Worm (Caenorhabditis elegans): ENCODE data around the gene C16B8.4.
A peak's percentile ranks its signal among the peaks of the same experiment; 100 is the strongest.

C16B8.4 gene

DNA sequence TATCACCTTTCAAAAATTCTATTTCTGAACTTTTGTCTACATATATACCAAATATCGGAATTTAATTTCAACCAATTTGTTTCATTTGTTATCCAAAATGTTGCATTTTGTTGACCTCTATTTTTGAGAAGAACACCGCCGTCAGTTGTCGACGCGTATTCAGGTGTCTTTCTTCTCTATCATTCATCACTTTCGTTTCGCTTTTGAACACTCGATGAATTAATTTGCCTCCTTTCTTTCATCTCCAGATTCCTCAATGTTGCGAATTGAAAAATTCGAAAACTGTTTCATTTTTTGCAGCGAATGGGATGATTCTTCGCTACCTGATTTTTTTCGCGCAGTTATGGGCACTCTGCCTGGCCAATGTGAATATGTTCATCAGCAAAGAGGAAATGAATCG, 15.2 kb downstream of the C16B8.4 start, which contains the start of gene lin-18:
lin-18 (plus strand) TSS at position 301 of the 400 bp plus-strand sequence.
- no peak for TF ChIP-seq ceh-83 (GFP tag; optimal IDR thresholded peaks at IDR 0.05)
- TF ChIP-seq mep-1 (tag; optimal IDR thresholded peaks at IDR 0.05), result no peak
- TF ChIP-seq sptf-1 (tag; optimal IDR thresholded peaks at IDR 0.05), result no peak
- no peak for TF ChIP-seq lin-32 (GFP tag; optimal IDR thresholded peaks at IDR 0.05)
- TF ChIP-seq elt-1 (tag; optimal IDR thresholded peaks at IDR 0.05; ENCODE audit: borderline replicate concordance, insufficient read depth), result no peak
- TF ChIP-seq unc-120 (tag; optimal IDR thresholded peaks at IDR 0.05; ENCODE audit: poor library complexity, severe bottlenecking), result no peak
- no peak for TF ChIP-seq nhr-28 (tag; optimal IDR thresholded peaks at IDR 0.05)
- TF ChIP-seq nhr-2 (tag; optimal IDR thresholded peaks at IDR 0.05), result no peak
- no peak for TF ChIP-seq mab-5 (tag; optimal IDR thresholded peaks at IDR 0.05)
- TF ChIP-seq unc-62 (GFP tag; optimal IDR thresholded peaks at IDR 0.05), result no peak
- TF ChIP-seq elt-3 (tag; optimal IDR thresholded peaks at IDR 0.05), result no peak
- TF ChIP-seq lsy-2 (tag; optimal IDR thresholded peaks at IDR 0.05), result no peak

DNA sequence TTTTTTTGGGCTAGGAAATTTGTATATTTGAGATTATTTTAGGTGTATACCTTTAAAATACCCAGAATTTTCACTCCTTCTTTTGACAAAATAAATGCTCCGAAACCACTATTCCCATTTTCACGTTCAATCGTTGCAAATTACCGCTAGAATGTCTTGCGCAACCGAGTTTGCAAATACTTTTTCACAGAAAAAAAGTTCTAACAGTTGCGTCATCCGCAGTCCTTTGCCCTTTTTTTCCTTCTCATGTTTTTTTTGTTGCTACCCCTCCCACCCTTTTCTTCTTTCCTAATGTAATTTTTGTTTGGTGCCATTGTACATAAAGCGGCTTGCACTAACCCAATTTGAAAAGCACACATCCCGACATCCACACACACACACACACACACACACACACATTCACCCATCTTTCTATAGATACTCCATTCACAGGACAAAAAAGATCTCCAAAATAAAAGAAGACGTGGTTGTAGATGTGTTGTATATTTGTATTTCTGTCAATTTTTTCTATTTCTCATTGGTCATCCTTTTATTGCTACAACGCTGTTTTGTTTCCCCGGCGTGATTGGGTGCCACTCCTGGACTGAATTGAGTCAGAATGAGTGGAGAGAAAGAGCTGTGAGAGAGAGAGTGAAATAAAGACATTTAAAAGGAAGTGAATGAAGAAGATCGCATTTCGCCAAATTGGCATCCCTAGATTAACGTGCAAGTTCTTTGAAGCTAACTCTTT, 15.8 kb downstream of the C16B8.4 start:
- TF ChIP-seq ces-1 (GFP tag; optimal IDR thresholded peaks at IDR 0.05) (peak; percentile 96), lin-13 (tag; optimal IDR thresholded peaks at IDR 0.05) (no peak), sem-2 (GFP tag; optimal IDR thresholded peaks at IDR 0.05) (no peak), zip-8 (tag; optimal IDR thresholded peaks at IDR 0.05) (peak; percentile 97), lin-32 (GFP tag; optimal IDR thresholded peaks at IDR 0.05) (no peak), nhr-76 (tag; optimal IDR thresholded peaks at IDR 0.05) (no peak), elt-3 (tag; optimal IDR thresholded peaks at IDR 0.05) (no peak)

DNA sequence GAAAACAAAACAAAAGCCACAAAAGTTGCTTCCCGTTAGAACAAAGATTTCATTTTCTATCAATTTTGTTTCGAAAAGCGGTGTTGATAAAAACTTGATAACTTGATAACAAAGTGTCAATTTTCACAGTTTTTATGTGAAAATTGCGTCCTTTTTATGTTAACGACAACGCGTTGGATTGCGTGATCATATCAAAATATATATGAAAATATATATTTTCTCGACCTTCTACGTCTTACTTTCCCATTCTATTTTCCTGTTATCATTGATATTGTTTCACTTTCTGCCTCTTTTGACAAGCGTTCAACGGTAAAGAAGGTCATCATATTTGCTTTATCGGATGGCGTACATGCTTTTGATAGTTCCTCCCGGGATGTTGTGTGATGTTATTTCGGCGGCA, 20.7 kb downstream of the C16B8.4 start:
- TF ChIP-seq drap-1 (GFP tag; optimal IDR thresholded peaks at IDR 0.05) (no peak), ceh-43 (GFP tag; optimal IDR thresholded peaks at IDR 0.05) (no peak), ztf-11 (tag; optimal IDR thresholded peaks at IDR 0.05) (no peak), ces-1 (GFP tag; optimal IDR thresholded peaks at IDR 0.05) (no peak)

DNA sequence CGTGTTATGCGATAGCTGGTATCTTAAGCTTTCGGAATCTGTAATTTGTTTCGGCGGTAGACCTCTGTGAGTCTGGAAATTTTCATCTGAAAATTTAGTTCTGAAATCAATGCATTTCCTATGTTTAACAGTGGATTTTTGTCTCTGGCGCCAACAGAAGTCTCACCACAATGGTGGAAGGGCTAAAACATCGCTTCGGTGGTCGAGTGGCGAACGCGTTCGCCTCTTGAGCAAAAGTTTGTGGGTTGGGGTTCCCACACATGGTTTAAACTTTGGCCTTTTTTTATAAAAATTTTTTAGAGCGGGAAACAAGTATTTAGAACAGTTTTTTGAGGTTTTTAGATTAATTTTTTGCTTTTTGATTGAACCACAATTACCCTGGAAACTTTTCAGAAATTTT, 23.7 kb downstream of the C16B8.4 start:
- TF ChIP-seq lin-32 (GFP tag; optimal IDR thresholded peaks at IDR 0.05) (no peak), hlh-1 (tag; optimal IDR thresholded peaks at IDR 0.05) (no peak), zip-8 (tag; optimal IDR thresholded peaks at IDR 0.05) (no peak), ceh-39 (tag; optimal IDR thresholded peaks at IDR 0.05) (no peak), mls-2 (tag; optimal IDR thresholded peaks at IDR 0.05) (no peak)

DNA sequence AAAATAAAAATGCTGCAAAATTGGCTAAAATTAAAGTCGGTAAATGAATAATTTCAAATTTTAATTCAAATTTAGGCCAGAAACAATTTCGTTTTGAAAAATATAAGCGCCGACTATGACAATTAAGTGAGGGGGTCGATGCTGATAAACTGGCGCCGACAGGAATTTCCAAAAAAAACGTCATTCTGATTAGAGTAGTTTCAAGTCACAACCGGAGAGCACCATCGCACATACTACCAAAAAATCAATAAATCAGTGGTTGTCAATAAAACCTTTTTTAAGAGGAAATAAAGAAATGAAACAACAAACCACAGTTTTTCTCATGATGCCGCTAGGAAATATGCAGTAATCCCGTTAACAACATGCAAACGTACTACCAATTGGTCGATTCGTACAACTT, 24.4 kb downstream of the C16B8.4 start:
- TF ChIP-seq snpc-4 (tag; optimal IDR thresholded peaks at IDR 0.05) (no peak), lin-13 (tag; optimal IDR thresholded peaks at IDR 0.05) (no peak), ces-1 (GFP tag; optimal IDR thresholded peaks at IDR 0.05) (no peak), mls-2 (tag; optimal IDR thresholded peaks at IDR 0.05) (no peak), lsy-2 (tag; optimal IDR thresholded peaks at IDR 0.05) (no peak), elt-1 (tag; optimal IDR thresholded peaks at IDR 0.05; ENCODE audit: borderline replicate concordance, insufficient read depth) (no peak), pha-4 (tag; optimal IDR thresholded peaks at IDR 0.05) (no peak), bed-3 (GFP tag; optimal IDR thresholded peaks at IDR 0.05) (no peak), unc-39 (tag; optimal IDR thresholded peaks at IDR 0.05) (no peak), hlh-1 (tag; optimal IDR thresholded peaks at IDR 0.05) (no peak), unc-62 (GFP tag; optimal IDR thresholded peaks at IDR 0.05) (no peak)

DNA sequence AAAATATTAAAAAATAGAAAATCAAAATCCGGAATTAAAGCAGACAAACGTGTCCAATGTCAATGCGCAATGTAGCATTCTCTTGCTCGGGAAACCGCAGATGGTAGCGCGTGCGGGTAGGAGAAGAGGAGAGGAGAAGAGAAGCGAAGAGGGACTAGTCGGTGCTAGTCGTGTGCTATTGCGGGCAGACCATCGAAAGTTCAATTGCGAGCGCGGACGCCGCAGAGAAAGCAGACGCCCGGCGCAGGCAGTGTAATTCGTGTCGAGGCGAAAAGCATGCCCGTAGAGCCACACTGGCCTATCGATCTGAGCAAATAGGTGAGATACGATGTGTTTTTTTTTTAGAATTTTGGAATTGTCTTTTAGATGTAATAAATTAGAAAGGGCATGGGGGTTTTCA, 27.8 kb downstream of the C16B8.4 start:
- TF ChIP-seq lin-13 (tag; optimal IDR thresholded peaks at IDR 0.05) (no peak), lin-32 (GFP tag; optimal IDR thresholded peaks at IDR 0.05) (no peak), unc-120 (tag; optimal IDR thresholded peaks at IDR 0.05; ENCODE audit: poor library complexity, severe bottlenecking) (peak; percentile 88), pha-4 (tag; optimal IDR thresholded peaks at IDR 0.05) (peak; percentile 39), ztf-11 (tag; optimal IDR thresholded peaks at IDR 0.05) (no peak), M03D4.4 (tag; optimal IDR thresholded peaks at IDR 0.05) (no peak), nhr-76 (tag; optimal IDR thresholded peaks at IDR 0.05) (no peak), cnd-1 (tag; optimal IDR thresholded peaks at IDR 0.05) (no peak), snpc-4 (tag; optimal IDR thresholded peaks at IDR 0.05) (no peak), nhr-12 (tag; optimal IDR thresholded peaks at IDR 0.05) (no peak), ces-1 (GFP tag; optimal IDR thresholded peaks at IDR 0.05) (peak; percentile 34)
